Fruit fly (Drosophila melanogaster): ENCODE measurements around the gene CG42717.
A peak's percentile ranks its signal among the peaks of the same experiment; 100 is the strongest.

Gene CG42717

dm6 chr3L:16045083-16045830 is 12.3 kb upstream of the CG42717 start (continued):
- TF ChIP-seq CG11504 (tag; optimal IDR thresholded peaks at IDR 0.05) = peak; percentile 57
- TF ChIP-seq dm (GFP tag; optimal IDR thresholded peaks at IDR 0.05) = no peak
- 0 out of 3 replicates have a peak, but pooled peaks have one; percentile 47 for TF ChIP-seq CG6175 (GFP tag; IDR thresholded peaks at IDR 0.05)
- TF ChIP-seq CG9609 (GFP tag; optimal IDR thresholded peaks at IDR 0.05) = no peak
- TF ChIP-seq CG14667 (GFP tag; IDR thresholded peaks at IDR 0.05) = peak; percentile 45; the same call in 1 of the 2 replicates
- TF ChIP-seq grau (tag; optimal IDR thresholded peaks at IDR 0.05) = peak; percentile 31
- peak; percentile 7 for TF ChIP-seq CG6813 (GFP tag; optimal IDR thresholded peaks at IDR 0.05)
- no peak for TF ChIP-seq CG2120 (GFP tag; optimal IDR thresholded peaks at IDR 0.05)
- TF ChIP-seq Doc3 (GFP tag; IDR thresholded peaks at IDR 0.05; ENCODE audit: partially characterized antibody) = no peak
- TF ChIP-seq seq (GFP tag; IDR thresholded peaks at IDR 0.05) = 0 out of 2 replicates have a peak, but pooled peaks have one; percentile 30
- TF ChIP-seq p53 (GFP tag; optimal IDR thresholded peaks at IDR 0.05) = no peak
- peak; percentile 1 for TF ChIP-seq CG31388 (GFP tag; optimal IDR thresholded peaks at IDR 0.05)
- no peak for TF ChIP-seq CG2129 (GFP tag; IDR thresholded peaks at IDR 0.05; ENCODE audit: partially characterized antibody)
- TF ChIP-seq CG10462 (GFP tag; optimal IDR thresholded peaks at IDR 0.05) = no peak
- no peak for TF ChIP-seq CG15696 (tag; optimal IDR thresholded peaks at IDR 0.05)
- peak; percentile 36 for TF ChIP-seq CG30403 (GFP tag; optimal IDR thresholded peaks at IDR 0.05)
- no peak for TF ChIP-seq zen (tag; optimal IDR thresholded peaks at IDR 0.05)
- TF ChIP-seq mam (GFP tag; optimal IDR thresholded peaks at IDR 0.05) = no peak
- no peak for TF ChIP-seq Atf-2 (GFP tag; optimal IDR thresholded peaks at IDR 0.05)
- TF ChIP-seq Dbx (GFP tag; IDR thresholded peaks at IDR 0.05) = peak; percentile 53; the same call in 1 of the 3 replicates
- peak; percentile 61 for TF ChIP-seq CG7839 (tag; optimal IDR thresholded peaks at IDR 0.05)
- no peak for TF ChIP-seq HLH4C (GFP tag; IDR thresholded peaks at IDR 0.05; ENCODE audit: partially characterized antibody)
- TF ChIP-seq CG4730 (GFP tag; IDR thresholded peaks at IDR 0.05) = no peak
- TF ChIP-seq Awh (GFP tag; IDR thresholded peaks at IDR 0.05) = peak; percentile 7; the same call in 1 of the 2 replicates
- no peak for TF ChIP-seq CG6765 (GFP tag; optimal IDR thresholded peaks at IDR 0.05)
- peak; percentile 52 for TF ChIP-seq ranshi (GFP tag; IDR thresholded peaks at IDR 0.05)
- TF ChIP-seq insv (GFP tag; optimal IDR thresholded peaks at IDR 0.05) = no peak
- TF ChIP-seq CG32767 (GFP tag; IDR thresholded peaks at IDR 0.05) = peak; percentile 65
- peak; percentile 14; the same call in 1 of the 2 replicates for TF ChIP-seq NFAT (GFP tag; IDR thresholded peaks at IDR 0.05)
- TF ChIP-seq jigr1 (GFP tag; IDR thresholded peaks at IDR 0.05) = no peak
- no peak for TF ChIP-seq CTCF (GFP tag; optimal IDR thresholded peaks at IDR 0.05)
- TF ChIP-seq CG15514 (GFP tag; optimal IDR thresholded peaks at IDR 0.05) = no peak
- peak; percentile 16 for TF ChIP-seq Bteb2 (GFP tag; optimal IDR thresholded peaks at IDR 0.05)
- TF ChIP-seq psq (GFP tag; optimal IDR thresholded peaks at IDR 0.05) = no peak
- no peak for TF ChIP-seq ac (GFP tag; optimal IDR thresholded peaks at IDR 0.05)
- TF ChIP-seq CG12236 (GFP tag; optimal IDR thresholded peaks at IDR 0.05) = no peak
- TF ChIP-seq ewg (GFP tag; optimal IDR thresholded peaks at IDR 0.05) = no peak
- peak; percentile 71 for TF ChIP-seq CG12391 (tag; optimal IDR thresholded peaks at IDR 0.05)
- TF ChIP-seq Stat92E (GFP tag; optimal IDR thresholded peaks at IDR 0.05) = no peak
- TF ChIP-seq ERR (GFP tag; optimal IDR thresholded peaks at IDR 0.05) = no peak
- peak; percentile 86 for TF ChIP-seq zf30C (GFP tag; optimal IDR thresholded peaks at IDR 0.05)
- TF ChIP-seq da (GFP tag; optimal IDR thresholded peaks at IDR 0.05) = no peak
- TF ChIP-seq CG13775 (GFP tag; optimal IDR thresholded peaks at IDR 0.05) = no peak
- no peak for TF ChIP-seq pum (GFP tag; optimal IDR thresholded peaks at IDR 0.05)
- no peak for TF ChIP-seq CG16863 (GFP tag; optimal IDR thresholded peaks at IDR 0.05)
- TF ChIP-seq sens-2 (GFP tag; IDR thresholded peaks at IDR 0.05) = 0 out of 2 replicates have a peak, but pooled peaks have one; percentile 33
- peak; percentile 50 for TF ChIP-seq esg (GFP tag; conservative IDR thresholded peaks at IDR 0.05)
- no peak for TF ChIP-seq CG6272 (GFP tag; IDR thresholded peaks at IDR 0.05)
- peak; percentile 25 for TF ChIP-seq CG6683 (GFP tag; optimal IDR thresholded peaks at IDR 0.05)
- TF ChIP-seq tna (GFP tag; IDR thresholded peaks at IDR 0.05; ENCODE audit: partially characterized antibody) = no peak

Data from whole organism, embryonic.